Worm (Caenorhabditis elegans): ENCODE measurements around the gene tag-294.

tag-294 gene

ce11 chrX:5787861-5788260 lies 24.7 kb upstream of the tag-294 start, which contains the start of gene F46G11.2:
TSS of gene F46G11.2 (plus strand) at chrX:5788161.
- no peak for TF ChIP-seq aptf-2 (GFP tag; conservative IDR thresholded peaks at IDR 0.05)
- no peak for TF ChIP-seq C17E4.6 (GFP tag; IDR thresholded peaks at IDR 0.05)
- TF ChIP-seq lsy-27 (tag; optimal IDR thresholded peaks at IDR 0.05; ENCODE audit: borderline replicate concordance, insufficient read depth), result no peak
- no peak for TF ChIP-seq mcd-1 (GFP tag; IDR thresholded peaks at IDR 0.05)
- TF ChIP-seq lin-35 (GFP tag; optimal IDR thresholded peaks at IDR 0.05), result no peak
- TF ChIP-seq athp-1 (tag; optimal IDR thresholded peaks at IDR 0.05), result no peak

- TF ChIP-seq dpff-1 (tag; optimal IDR thresholded peaks at IDR 0.05), result no peak
- no peak for TF ChIP-seq dpl-1 (GFP tag; optimal IDR thresholded peaks at IDR 0.05)
- TF ChIP-seq ZK185.1 (tag; optimal IDR thresholded peaks at IDR 0.05; ENCODE audit: poor library complexity, severe bottlenecking), result no peak
- TF ChIP-seq snpc-1.3 (tag; optimal IDR thresholded peaks at IDR 0.05; ENCODE audit: insufficient read depth), result no peak
- no peak for TF ChIP-seq Y67H2A.10 (GFP tag; conservative IDR thresholded peaks at IDR 0.05)
- no peak for TF ChIP-seq mes-4 (tag; optimal IDR thresholded peaks at IDR 0.05)
- TF ChIP-seq tbp1 (GFP tag; optimal IDR thresholded peaks at IDR 0.05), result no peak
- no peak for TF ChIP-seq snpc-4 (GFP tag; optimal IDR thresholded peaks at IDR 0.05)
- no peak for TF ChIP-seq snpc-4 (tag; optimal IDR thresholded peaks at IDR 0.05)
- no peak for TF ChIP-seq madf-3 (GFP tag; IDR thresholded peaks at IDR 0.05)
- TF ChIP-seq F39B2.1 (GFP tag; IDR thresholded peaks at IDR 0.05), result no peak
- TF ChIP-seq ceh-100 (GFP tag; IDR thresholded peaks at IDR 0.05), result no peak
- TF ChIP-seq let-526 (GFP tag; IDR thresholded peaks at IDR 0.05), result no peak
- TF ChIP-seq zfh-2 (GFP tag; conservative IDR thresholded peaks at IDR 0.05), result no peak
- TF ChIP-seq B0019.2 (GFP tag; conservative IDR thresholded peaks at IDR 0.05), result no peak
- no peak for TF ChIP-seq ceh-58 (GFP tag; IDR thresholded peaks at IDR 0.05)
- TF ChIP-seq tbx-9 (tag; optimal IDR thresholded peaks at IDR 0.05; ENCODE audit: borderline replicate concordance), result no peak
These were observed 23.0 kb upstream of the tag-294 start, which contains the start of gene F46G11.6 for ce11 chrX:5786193-5786592. TSS of gene F46G11.6 (plus strand) at chrX:5786493.

DNA sequence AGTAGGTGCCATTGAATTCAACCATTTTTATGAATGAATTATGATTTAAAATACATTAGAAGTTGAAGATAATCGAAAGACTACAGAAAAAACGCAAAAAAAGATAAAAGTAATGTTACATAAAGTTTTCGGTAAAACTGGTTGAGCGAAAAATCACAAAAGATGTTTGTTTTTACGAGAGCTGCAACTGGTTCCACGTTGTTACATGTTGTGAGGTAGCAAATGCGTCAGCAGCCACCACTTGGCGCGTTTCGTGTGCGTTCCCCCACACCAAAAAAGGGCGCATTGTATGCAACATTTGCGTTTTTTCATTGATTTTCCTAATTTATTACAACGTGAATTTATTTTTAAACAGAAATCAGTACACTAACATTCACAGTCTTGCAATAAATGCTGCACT lies 19.0 kb upstream of the tag-294 start, which contains the start of gene gakh-1:
Gene gakh-1, plus strand, starts transcription at position 347 of the 400 bp plus-strand sequence.
- TF ChIP-seq rcor-1 (GFP tag; IDR thresholded peaks at IDR 0.05), result 0 out of 2 replicates have a peak, but pooled peaks have one; percentile 10
- no peak for TF ChIP-seq madf-6 (GFP tag; IDR thresholded peaks at IDR 0.05)
- no peak for TF ChIP-seq hmg-20 (GFP tag; IDR thresholded peaks at IDR 0.05)
- TF ChIP-seq pbrm-1 (GFP tag; IDR thresholded peaks at IDR 0.05), result peak; percentile 53; the same call in 1 of the 2 replicates
- peak; percentile 68 for TF ChIP-seq lin-40 (tag; optimal IDR thresholded peaks at IDR 0.05)
- no peak for TF ChIP-seq lsl-1 (GFP tag; optimal IDR thresholded peaks at IDR 0.05)
- peak; percentile 69; the same call in 1 of the 2 replicates for TF ChIP-seq K11D2.4 (GFP tag; IDR thresholded peaks at IDR 0.05)
- TF ChIP-seq dox-1 (GFP tag; IDR thresholded peaks at IDR 0.05), result peak; percentile 48
- TF ChIP-seq mcd-1 (GFP tag; IDR thresholded peaks at IDR 0.05), result peak; percentile 31; the same call in 1 of the 2 replicates
- peak; percentile 10 for TF ChIP-seq F22D6.2 (tag; optimal IDR thresholded peaks at IDR 0.05)
- peak; percentile 57 for TF ChIP-seq nhr-80 (tag; optimal IDR thresholded peaks at IDR 0.05)
- peak; percentile 92 for TF ChIP-seq ztf-18 (tag; optimal IDR thresholded peaks at IDR 0.05)
- TF ChIP-seq attf-5 (GFP tag; optimal IDR thresholded peaks at IDR 0.05), result peak; percentile 12
- TF ChIP-seq let-607 (tag; optimal IDR thresholded peaks at IDR 0.05), result peak; percentile 96 to 97
- TF ChIP-seq gei-17 (GFP tag; optimal IDR thresholded peaks at IDR 0.05), result peak; percentile 2
- peak in 1 of 3 experiments; percentile 30 for TF ChIP-seq lin-35 (GFP tag; optimal IDR thresholded peaks at IDR 0.05)
- no peak for TF ChIP-seq tbx-9 (tag; optimal IDR thresholded peaks at IDR 0.05; ENCODE audit: borderline replicate concordance)
